Worm (Caenorhabditis elegans): ENCODE measurements around the gene jmjd-3.1.

ce11 chrX:8564451-8564795, 6.4 kb upstream of the jmjd-3.1 start:
- TF ChIP-seq klf-2 (GFP tag; conservative IDR thresholded peaks at IDR 0.05): no peak
- TF ChIP-seq flt-1 (GFP tag; IDR thresholded peaks at IDR 0.05): no peak
- no peak for TF ChIP-seq med-1 (GFP tag; optimal IDR thresholded peaks at IDR 0.05; ENCODE audit: insufficient read depth)
- no peak for TF ChIP-seq ref-1 (GFP tag; conservative IDR thresholded peaks at IDR 0.05)
- no peak for TF ChIP-seq tab-1 (GFP tag; IDR thresholded peaks at IDR 0.05)
- no peak for TF ChIP-seq T22C8.4 (GFP tag; IDR thresholded peaks at IDR 0.05)
- no peak for TF ChIP-seq ztf-29 (GFP tag; IDR thresholded peaks at IDR 0.05)
- no peak for TF ChIP-seq cog-1 (tag; optimal IDR thresholded peaks at IDR 0.05)
- no peak for TF ChIP-seq ztf-23 (GFP tag; IDR thresholded peaks at IDR 0.05)
